Worm (Caenorhabditis elegans) whole organism, L3 larva: ENCODE data around the gene rbx-1.

Source experiments
- R02D3.7 ChIP-seq: fragments of 150-350 bp; optimal IDR thresholded peaks from 2 replicates; lab custom pipeline; 2014; ENCODE audit warnings: missing biosample characterization, missing genetic modification characterization
- ceh-28 ChIP-seq: fragments of 150-350 bp; optimal IDR thresholded peaks from 2 replicates; lab custom pipeline; 2014; ENCODE audit warnings: missing biosample characterization, missing genetic modification reagents, missing genetic modification characterization
- ceh-9 ChIP-seq: sonication (generic microtip); optimal IDR thresholded peaks from 2 replicates; lab custom pipeline; 2018; ENCODE audit warnings: missing biosample characterization, missing genetic modification characterization
- daf-12 ChIP-seq: fragments of 150-350 bp; optimal IDR thresholded peaks from 2 replicates; lab custom pipeline; 2014; ENCODE audit warnings: missing biosample characterization, missing genetic modification reagents, missing genetic modification characterization
- fkh-2 ChIP-seq: fragments of 150-350 bp; optimal IDR thresholded peaks from 2 replicates; lab custom pipeline; 2014; ENCODE audit warnings: missing biosample characterization, missing genetic modification reagents, missing genetic modification characterization
- hmg-11 ChIP-seq: sonication (generic microtip); optimal IDR thresholded peaks from 2 replicates; lab custom pipeline; 2016; ENCODE audit warnings: missing genetic modification characterization, missing compliant biosample characterization
- lin-39 ChIP-seq: fragments of 150-350 bp; optimal IDR thresholded peaks from 2 replicates; lab custom pipeline; 2018; ENCODE audit warnings: missing biosample characterization, missing genetic modification reagents, missing genetic modification characterization
- nhr-76 ChIP-seq: fragments of 150-350 bp; sonication (generic microtip); optimal IDR thresholded peaks from 5 replicates; lab custom pipeline; 2014; ENCODE audit warnings: missing biosample characterization, missing genetic modification characterization
- nhr-77 ChIP-seq: fragments of 150-350 bp; optimal IDR thresholded peaks from 2 replicates; lab custom pipeline; 2014; ENCODE audit warnings: missing biosample characterization, missing genetic modification characterization
- pha-4 ChIP-seq: fragments of 150-350 bp; optimal IDR thresholded peaks from 2 replicates; lab custom pipeline; 2014; ENCODE audit warnings: missing biosample characterization, missing genetic modification reagents, missing genetic modification characterization
- skn-1 ChIP-seq: fragments of 150-350 bp; optimal IDR thresholded peaks from 2 replicates; lab custom pipeline; 2014; ENCODE audit warnings: missing biosample characterization, missing genetic modification characterization
- snpc-4 ChIP-seq: fragments of 150-350 bp; optimal IDR thresholded peaks from 2 replicates; lab custom pipeline; 2014; ENCODE audit warnings: missing biosample characterization, missing genetic modification characterization
- unc-62 ChIP-seq: fragments of 150-350 bp; sonication (generic microtip); optimal IDR thresholded peaks from 4 replicates; lab custom pipeline; 2014; ENCODE audit warnings: missing biosample characterization, missing genetic modification reagents, missing genetic modification characterization
- ztf-11 ChIP-seq: fragments of 150-350 bp; optimal IDR thresholded peaks from 2 replicates; lab custom pipeline; 2014; ENCODE audit warnings: missing biosample characterization, missing genetic modification characterization

- TF ChIP-seq ztf-11 (tag; lab: Kevin White, UChicago) (no peak), ceh-28 (tag; lab: Kevin White, UChicago) (no peak), pha-4 (tag; lab: Kevin White, UChicago) (peak; percentile 96), snpc-4 (tag; lab: Kevin White, UChicago) (peak; percentile 44), ceh-9 (tag; lab: Kevin White, UChicago) (no peak), skn-1 (tag; lab: Kevin White, UChicago) (peak; percentile 61), fkh-2 (tag; lab: Kevin White, UChicago) (no peak), unc-62 (GFP tag; lab: Kevin White, UChicago) (no peak), daf-12 (tag; lab: Kevin White, UChicago) (no peak), hmg-11 (tag; lab: Kevin White, UChicago) (no peak), nhr-77 (tag; lab: Kevin White, UChicago) (no peak), R02D3.7 (tag; lab: Kevin White, UChicago) (no peak), nhr-76 (tag; lab: Kevin White, UChicago) (no peak), lin-39 (tag; lab: Kevin White, UChicago) (peak; percentile 81)
These were observed 39.3 kb upstream of the rbx-1 start, which contains the start of the genes aagr-3 and drap-1 for ce11 chrV:9729462-9730162.
